Fruit fly (Drosophila melanogaster) S2 (cell line): ENCODE data around the gene brk.

Source experiments
- CG8478 ChIP-seq: fragments of >200 bp; optimal IDR thresholded peaks from 2 replicates; lab custom pipeline; 2018
- CTCF ChIP-seq, 2 experiments: fragments of >200 bp; optimal IDR thresholded peaks; 2 replicates each; lab custom pipeline; 2018

DNA sequence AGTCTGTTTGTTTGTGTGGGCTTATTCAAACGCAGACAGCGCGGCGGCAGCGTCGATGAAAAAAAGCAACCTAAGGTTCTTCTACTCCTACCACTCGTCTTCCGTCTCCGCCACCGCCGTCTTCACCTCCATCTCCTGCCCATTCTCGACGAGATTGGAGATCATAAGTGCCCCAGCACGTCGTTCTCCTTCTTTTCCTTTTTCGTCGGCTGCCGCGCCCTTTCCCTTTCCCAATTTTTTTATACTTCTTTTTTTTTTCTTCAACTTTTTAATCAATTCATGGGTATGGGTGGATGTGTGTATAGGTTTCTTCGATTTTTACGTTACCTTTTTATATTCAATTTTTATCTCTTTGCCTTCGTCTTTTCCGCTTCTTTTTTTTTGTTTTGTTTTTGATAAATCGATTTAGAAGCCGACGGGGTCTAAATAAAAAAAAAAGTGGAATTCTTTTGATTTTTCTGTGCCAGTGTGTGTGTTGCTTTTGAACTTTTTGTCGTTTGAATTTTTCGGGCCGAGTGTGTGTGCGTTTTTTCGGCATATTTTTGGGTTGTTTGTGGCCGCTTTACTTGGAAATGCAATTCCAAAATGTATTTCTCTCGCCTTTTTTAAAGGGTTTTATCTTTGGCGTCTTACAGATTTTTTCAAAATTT, 2.8 kb upstream of the brk start:
- no peak for TF ChIP-seq CTCF (optimal IDR thresholded peaks at IDR 0.05; lab: Kevin White, UChicago)
- TF ChIP-seq CG8478 (lab: Kevin White, UChicago): no peak
